Worm (Caenorhabditis elegans) whole organism, early embryonic: ENCODE measurements around the gene jhdm-1.

Experiments
- ceh-36 ChIP-seq: sonication (generic microtip); optimal IDR thresholded peaks from 2 replicates; lab custom pipeline; 2016; ENCODE audit warnings: missing genetic modification characterization, inconsistent platforms, missing compliant biosample characterization
- ets-7 ChIP-seq: sonication (generic microtip); optimal IDR thresholded peaks from 2 replicates; lab custom pipeline; 2016; ENCODE audit warnings: missing genotype, missing genetic modification characterization, missing compliant biosample characterization
- hmbx-1 ChIP-seq: sonication (generic microtip); optimal IDR thresholded peaks from 2 replicates; lab custom pipeline; 2016; ENCODE audit warnings: mild to moderate bottlenecking, missing genetic modification characterization, missing compliant biosample characterization
- hmg-4 ChIP-seq: fragments of 200-800 bp; sonication (Bioruptor generic); optimal IDR thresholded peaks from 2 replicates; lab custom pipeline; 2018; ENCODE audit warnings: mild to moderate bottlenecking, missing genetic modification characterization, missing compliant biosample characterization
- tra-4 ChIP-seq: sonication (generic microtip); optimal IDR thresholded peaks from 2 replicates; lab custom pipeline; 2017; ENCODE audit warnings: missing genetic modification characterization, missing compliant biosample characterization

- TF ChIP-seq tra-4 (tag; lab: Kevin White, UChicago): no peak
- TF ChIP-seq ceh-36 (tag; lab: Kevin White, UChicago): no peak
- no peak for TF ChIP-seq hmbx-1 (tag; lab: Kevin White, UChicago)
- no peak for TF ChIP-seq hmg-4 (GFP tag; lab: Kevin White, UChicago)
- TF ChIP-seq ets-7 (tag; lab: Kevin White, UChicago): no peak
These were observed 21.3 kb upstream of the jhdm-1 start, which contains the start of gene vps-16 for ce11 chrIII:6432939-6433338.
